Fruit fly (Drosophila melanogaster): ENCODE results near the gene CG13318.

CG13318 gene

dm6 chr3R:8805388-8805852 lies 32.9 kb upstream of the CG13318 start, which contains the start of gene CG9839 (continued):
- TF ChIP-seq dm (GFP tag; optimal IDR thresholded peaks at IDR 0.05): peak; percentile 77
- TF ChIP-seq MESR4 (GFP tag; optimal IDR thresholded peaks at IDR 0.05): peak; percentile 14
- TF ChIP-seq vvl (GFP tag; IDR thresholded peaks at IDR 0.05): 0 out of 2 replicates have a peak, but pooled peaks have one; percentile 17
- TF ChIP-seq Med (GFP tag): peak; percentile 54
- TF ChIP-seq CG42726 (GFP tag; IDR thresholded peaks at IDR 0.05; ENCODE audit: partially characterized antibody): 0 out of 2 replicates have a peak, but pooled peaks have one; percentile 41
- TF ChIP-seq ftz-f1 (GFP tag; optimal IDR thresholded peaks at IDR 0.05): no peak
- TF ChIP-seq MBD-R2 (GFP tag; IDR thresholded peaks at IDR 0.05): peak; percentile 17; the same call in 1 of the 2 replicates
- peak; percentile 95 for TF ChIP-seq CG10321 (GFP tag; IDR thresholded peaks at IDR 0.05)
- TF ChIP-seq CG2199 (GFP tag; IDR thresholded peaks at IDR 0.05): peak; percentile 69; the same call in 1 of the 3 replicates
- peak; percentile 66 for TF ChIP-seq CG8388 (GFP tag; optimal IDR thresholded peaks at IDR 0.05)
- no peak for TF ChIP-seq CG12155 (GFP tag; optimal IDR thresholded peaks at IDR 0.05)
- TF ChIP-seq Dp (GFP tag; optimal IDR thresholded peaks at IDR 0.05): peak; percentile 79
- TF ChIP-seq tx (GFP tag; optimal IDR thresholded peaks at IDR 0.05): no peak
- TF ChIP-seq ci (GFP tag; IDR thresholded peaks at IDR 0.05): peak; percentile 22; the same call in 1 of the 3 replicates
- TF ChIP-seq zfh1 (GFP tag; IDR thresholded peaks at IDR 0.05): 0 out of 3 replicates have a peak, but pooled peaks have one; percentile 28
- TF ChIP-seq YL-1 (GFP tag; optimal IDR thresholded peaks at IDR 0.05): peak; percentile 68
- TF ChIP-seq CG15479 (GFP tag; optimal IDR thresholded peaks at IDR 0.05): peak; percentile 80
- TF ChIP-seq CG34422 (GFP tag; IDR thresholded peaks at IDR 0.05): peak; percentile 62; the same call in 1 of the 3 replicates

- peak; percentile 95 for TF ChIP-seq hbn (GFP tag; IDR thresholded peaks at IDR 0.05; ENCODE audit: partially characterized antibody)
- peak; percentile 24 for TF ChIP-seq CG15601 (tag; optimal IDR thresholded peaks at IDR 0.05)
- TF ChIP-seq inv (GFP tag; IDR thresholded peaks at IDR 0.05; ENCODE audit: partially characterized antibody): peak; percentile 90
- peak; percentile 96 for TF ChIP-seq Doc3 (GFP tag; IDR thresholded peaks at IDR 0.05; ENCODE audit: partially characterized antibody)
- TF ChIP-seq CG10267 (tag; optimal IDR thresholded peaks at IDR 0.05): peak; percentile 57
- TF ChIP-seq exex (tag; optimal IDR thresholded peaks at IDR 0.05): peak; percentile 24
- TF ChIP-seq Ets97D (GFP tag; optimal IDR thresholded peaks at IDR 0.05): peak; percentile 82
- peak; percentile 7 for TF ChIP-seq twi (tag; optimal IDR thresholded peaks at IDR 0.05)
- TF ChIP-seq CG10979 (tag; optimal IDR thresholded peaks at IDR 0.05): peak; percentile 17
- peak in 1 of 2 experiments; percentile 4 for TF ChIP-seq insv (GFP tag; optimal IDR thresholded peaks at IDR 0.05)
- TF ChIP-seq Dref (GFP tag; IDR thresholded peaks at IDR 0.05): peak; percentile 91
- TF ChIP-seq unc-4 (GFP tag; IDR thresholded peaks at IDR 0.05; ENCODE audit: partially characterized antibody): peak; percentile 92
- peak; percentile 46 for TF ChIP-seq CG30020 (tag; optimal IDR thresholded peaks at IDR 0.05)
- TF ChIP-seq CG18476 (GFP tag; optimal IDR thresholded peaks at IDR 0.05): peak; percentile 28
- peak; percentile 36 for TF ChIP-seq NC2β (GFP tag; optimal IDR thresholded peaks at IDR 0.05)
- peak; percentile 89 for TF ChIP-seq vnd (GFP tag; IDR thresholded peaks at IDR 0.05; ENCODE audit: partially characterized antibody)
- TF ChIP-seq ato (GFP tag; IDR thresholded peaks at IDR 0.05; ENCODE audit: partially characterized antibody): peak; percentile 77
- TF ChIP-seq Opbp (GFP tag; IDR thresholded peaks at IDR 0.05; ENCODE audit: partially characterized antibody): peak; percentile 83
- TF ChIP-seq CG2712 (tag; optimal IDR thresholded peaks at IDR 0.05): peak; percentile 29
- TF ChIP-seq CG16813 (GFP tag; IDR thresholded peaks at IDR 0.05; ENCODE audit: partially characterized antibody): peak; percentile 93
- peak; percentile 79 for TF ChIP-seq Dp (GFP tag; optimal IDR thresholded peaks at IDR 0.05)
- TF ChIP-seq CG12391 (tag; optimal IDR thresholded peaks at IDR 0.05): peak; percentile 40
- no peak for TF ChIP-seq scrt (GFP tag; optimal IDR thresholded peaks at IDR 0.05)
- TF ChIP-seq Xrp1 (GFP tag; IDR thresholded peaks at IDR 0.05): peak; percentile 18; the same call in 1 of the 2 replicates
- TF ChIP-seq chif (GFP tag; optimal IDR thresholded peaks at IDR 0.05): no peak
- TF ChIP-seq Trl (optimal IDR thresholded peaks at IDR 0.05): no peak
- TF ChIP-seq Trl (GFP tag; optimal IDR thresholded peaks at IDR 0.05): peak; percentile 17
- peak; percentile 28 for TF ChIP-seq CG30403 (GFP tag; optimal IDR thresholded peaks at IDR 0.05)
- peak; percentile 32 for TF ChIP-seq gem (tag; optimal IDR thresholded peaks at IDR 0.05)
- peak; percentile 10 for TF ChIP-seq shn (GFP tag; optimal IDR thresholded peaks at IDR 0.05)
- TF ChIP-seq Max (GFP tag; optimal IDR thresholded peaks at IDR 0.05): peak; percentile 61
These were observed 28.8 kb upstream of the CG13318 start, which contains the start of the genes Pif1A, Pif1B and CCT7 for dm6 chr3R:8801126-8801762. Pif1A (minus strand) TSS chr3R:8801176. Pif1B (minus strand) TSS chr3R:8801176. CCT7 (plus strand) TSS chr3R:8801564.

Measured in whole organism, embryonic.